Fruit fly (Drosophila melanogaster) ovary, adult (tissue): ENCODE data around the gene CG13250.

Source experiments
- CG17801 ChIP-seq: fragments of 200-800 bp; optimal IDR thresholded peaks from 2 replicates; lab custom pipeline; 2019; ENCODE audit warnings: missing biosample characterization, mild to moderate bottlenecking, missing genetic modification characterization, moderate library complexity; ENCODE audit not compliant: partially characterized antibody

Gene CG13250

dm6 chr3L:20509121-20509934 is 24.2 kb upstream of the CG13250 start:
- TF ChIP-seq CG17801 (GFP tag; lab: Kevin White, UChicago): peak; percentile 72

- TF ChIP-seq CG17801 (GFP tag; lab: Kevin White, UChicago): no peak
Observed at dm6 chr3L:20511499-20512108, 21.9 kb upstream of the CG13250 start.

- no peak for TF ChIP-seq CG17801 (GFP tag; lab: Kevin White, UChicago)
Observed at dm6 chr3L:20514101-20514500, 19.4 kb upstream of the CG13250 start.

dm6 chr3L:20516519-20517178 is 16.9 kb upstream of the CG13250 start:
- TF ChIP-seq CG17801 (GFP tag; lab: Kevin White, UChicago): peak; percentile 71

dm6 chr3L:20517179-20517834 is 16.2 kb upstream of the CG13250 start:
- no peak for TF ChIP-seq CG17801 (GFP tag; lab: Kevin White, UChicago)

- no peak for TF ChIP-seq CG17801 (GFP tag; lab: Kevin White, UChicago)
Observed at dm6 chr3L:20517897-20518804, 15.4 kb upstream of the CG13250 start.

- no peak for TF ChIP-seq CG17801 (GFP tag; lab: Kevin White, UChicago)
Observed at dm6 chr3L:20518805-20519503, 14.6 kb upstream of the CG13250 start, which contains the start of gene BNIP3. BNIP3 (minus strand) TSS chr3L:20519393.

- no peak for TF ChIP-seq CG17801 (GFP tag; lab: Kevin White, UChicago)
Observed at dm6 chr3L:20520687-20521169, 12.8 kb upstream of the CG13250 start, which contains the start of the genes mTerf3 and CG5104. mTerf3 (minus strand) TSS chr3L:20520772. CG5104 (plus strand) TSS chr3L:20521009.

- peak; percentile 6 for TF ChIP-seq CG17801 (GFP tag; lab: Kevin White, UChicago)
Observed at dm6 chr3L:20524409-20525010, 9.0 kb upstream of the CG13250 start.

- TF ChIP-seq CG17801 (GFP tag; lab: Kevin White, UChicago): no peak
Observed at dm6 chr3L:20525743-20526142, 7.8 kb upstream of the CG13250 start.

dm6 chr3L:20526143-20526195 is 7.5 kb upstream of the CG13250 start, which contains the start of gene Pss:
Pss (minus strand) TSS chr3L:20526174.
- TF ChIP-seq CG17801 (GFP tag; lab: Kevin White, UChicago): no peak

dm6 chr3L:20526196-20526740 is 7.2 kb upstream of the CG13250 start, which contains the start of gene Nubp2:
Nubp2 (plus strand) TSS chr3L:20526576.
- peak; percentile 94 for TF ChIP-seq CG17801 (GFP tag; lab: Kevin White, UChicago)

dm6 chr3L:20529918-20530317 is 3.6 kb upstream of the CG13250 start:
- TF ChIP-seq CG17801 (GFP tag; lab: Kevin White, UChicago): no peak
